Worm (Caenorhabditis elegans) whole organism, young adult: ENCODE results near the gene gakh-1.

Experiments
- B0019.2 ChIP-seq: fragments of 200-800 bp; sonication (Bioruptor generic); conservative IDR thresholded peaks from 2 replicates; pipeline ENCODE4 v1.3.6; 2022; ENCODE audit warnings: missing genetic modification reagents, missing genetic modification characterization, missing compliant biosample characterization
- B0336.3 ChIP-seq: fragments of 200-800 bp; sonication (Bioruptor generic); IDR thresholded peaks from 2 replicates; pipeline ENCODE4 v1.3.6; 2022; ENCODE audit warnings: missing genetic modification characterization, missing compliant biosample characterization
- C06A6.2 ChIP-seq: fragments of 200-800 bp; sonication (Bioruptor generic); conservative IDR thresholded peaks from 2 replicates; pipeline ENCODE4 v1.3.6; 2022; ENCODE audit warnings: missing genetic modification characterization, missing compliant biosample characterization
- F33H1.4 ChIP-seq: fragments of 200-800 bp; sonication (Bioruptor generic); IDR thresholded peaks from 2 replicates; pipeline ENCODE4 v1.3.6; 2022; ENCODE audit warnings: missing genetic modification reagents, missing genetic modification characterization, missing compliant biosample characterization
- F49E8.2 ChIP-seq: sonication (generic microtip); optimal IDR thresholded peaks from 3 replicates; lab custom pipeline; 2017; ENCODE audit warnings: missing genetic modification characterization, mild to moderate bottlenecking, missing compliant biosample characterization, antibody characterized with exemption, moderate library complexity; ENCODE audit not compliant: insufficient read depth
- K11D2.4 ChIP-seq: fragments of 200-800 bp; sonication (Bioruptor generic); IDR thresholded peaks from 2 replicates; pipeline ENCODE4 v1.3.6; 2022; ENCODE audit warnings: missing genetic modification reagents, missing genetic modification characterization, missing compliant biosample characterization
- K12H6.12 ChIP-seq: fragments of 200-800 bp; sonication (Bioruptor generic); optimal IDR thresholded peaks from 2 replicates; lab custom pipeline; 2018; ENCODE audit warnings: mild to moderate bottlenecking, missing genetic modification characterization, missing compliant biosample characterization
- T07F8.4 ChIP-seq: sonication (generic microtip); optimal IDR thresholded peaks from 2 replicates; lab custom pipeline; 2016; ENCODE audit warnings: mild to moderate bottlenecking, missing genetic modification characterization, moderate library complexity, missing compliant biosample characterization
- T26A5.8 ChIP-seq: sonication (generic microtip); optimal IDR thresholded peaks from 2 replicates; lab custom pipeline; 2016; ENCODE audit warnings: missing genetic modification characterization, missing compliant biosample characterization
- Y79H2A.3 ChIP-seq: fragments of 200-800 bp; sonication (Bioruptor generic); conservative IDR thresholded peaks from 2 replicates; pipeline ENCODE4 v1.3.6; 2022; ENCODE audit warnings: missing genetic modification reagents, missing genetic modification characterization, missing compliant biosample characterization
- akir-1 ChIP-seq: fragments of 200-800 bp; sonication (Bioruptor generic); optimal IDR thresholded peaks from 2 replicates; lab custom pipeline; 2018; ENCODE audit warnings: mild to moderate bottlenecking, missing genetic modification characterization, moderate library complexity, missing compliant biosample characterization
- ama-1 ChIP-seq, 3 experiments: fragments of 150-350 bp in 1 of 3; sonication (generic microtip) in 2 of 3; optimal IDR thresholded peaks; 2 replicates each; lab custom pipeline; 2014 to 2018; ENCODE audit warnings: missing biosample characterization in 2 of 3, missing genetic modification characterization in 2 of 3, missing genetic modification reagents in 2 of 3
- cebp-1 ChIP-seq, 2 experiments: fragments of 200-800 bp in 1 of 2; sonication (Bioruptor generic) in 1 of 2; sonication (generic microtip) in 1 of 2; IDR thresholded peaks in 1 of 2; optimal IDR thresholded peaks in 1 of 2; 2 replicates each; pipeline versions ENCODE4 v1.3.6 to Lab custom; 2017 to 2022; ENCODE audit warnings: missing compliant biosample characterization in 2 of 2, missing genetic modification characterization in 2 of 2, mild to moderate bottlenecking in 1 of 2, missing genetic modification reagents in 1 of 2, moderate library complexity in 1 of 2
- ceh-27 ChIP-seq: fragments of 200-800 bp; sonication (Bioruptor generic); optimal IDR thresholded peaks from 2 replicates; lab custom pipeline; 2018; ENCODE audit warnings: mild to moderate bottlenecking, missing genetic modification characterization, moderate library complexity, missing compliant biosample characterization
- dpl-1 ChIP-seq: fragments of 150-350 bp; optimal IDR thresholded peaks from 2 replicates; lab custom pipeline; 2014; ENCODE audit warnings: missing biosample characterization, missing genetic modification reagents, missing genetic modification characterization
- efl-1 ChIP-seq: fragments of 150-350 bp; optimal IDR thresholded peaks from 2 replicates; lab custom pipeline; 2014; ENCODE audit warnings: missing biosample characterization, missing genetic modification reagents, missing genetic modification characterization
- egl-44 ChIP-seq: fragments of 200-800 bp; sonication (Bioruptor generic); IDR thresholded peaks from 2 replicates; pipeline ENCODE4 v1.3.6; 2022; ENCODE audit warnings: missing genetic modification reagents, missing genetic modification characterization, missing compliant biosample characterization
- egrh-3 ChIP-seq: fragments of 200-800 bp; sonication (Bioruptor generic); IDR thresholded peaks from 2 replicates; pipeline ENCODE4 v1.3.6; 2022; ENCODE audit warnings: missing genetic modification reagents, missing genetic modification characterization, missing compliant biosample characterization
- gei-17 ChIP-seq: fragments of 200-800 bp; sonication (Bioruptor generic); optimal IDR thresholded peaks from 2 replicates; lab custom pipeline; 2018; ENCODE audit warnings: mild to moderate bottlenecking, missing genetic modification characterization, missing compliant biosample characterization
- hmg-1.2 ChIP-seq: fragments of 200-800 bp; sonication (Bioruptor generic); IDR thresholded peaks from 2 replicates; pipeline ENCODE4 v1.3.6; 2022; ENCODE audit warnings: missing genetic modification reagents, missing genetic modification characterization, missing compliant biosample characterization
- let-526 ChIP-seq: fragments of 200-800 bp; sonication (Bioruptor generic); IDR thresholded peaks from 2 replicates; pipeline ENCODE4 v1.3.6; 2022; ENCODE audit warnings: missing genetic modification reagents, missing genetic modification characterization, missing compliant biosample characterization
- lin-26 ChIP-seq: fragments of 200-800 bp; sonication (Bioruptor generic); IDR thresholded peaks from 2 replicates; pipeline ENCODE4 v1.3.6; 2022; ENCODE audit warnings: missing genetic modification reagents, missing genetic modification characterization, missing compliant biosample characterization
- lsl-1 ChIP-seq: fragments of 200-800 bp; sonication (Bioruptor generic); optimal IDR thresholded peaks from 2 replicates; lab custom pipeline; 2018; ENCODE audit warnings: mild to moderate bottlenecking, missing genetic modification characterization, moderate library complexity, missing compliant biosample characterization
- madf-6 ChIP-seq: fragments of 200-800 bp; sonication (Bioruptor generic); IDR thresholded peaks from 2 replicates; pipeline ENCODE4 v1.3.6; 2022; ENCODE audit warnings: missing genetic modification reagents, missing genetic modification characterization, missing compliant biosample characterization
- mes-4 ChIP-seq: sonication (generic microtip); optimal IDR thresholded peaks from 2 replicates; lab custom pipeline; 2016; ENCODE audit warnings: missing genotype, missing genetic modification characterization, missing compliant biosample characterization
- nfya-2 ChIP-seq: fragments of 200-800 bp; sonication (Bioruptor generic); IDR thresholded peaks from 2 replicates; pipeline ENCODE4 v1.3.6; 2022; ENCODE audit warnings: missing genetic modification reagents, missing genetic modification characterization, missing compliant biosample characterization
- nfyb-1 ChIP-seq: fragments of 200-800 bp; sonication (Bioruptor generic); IDR thresholded peaks from 2 replicates; pipeline ENCODE4 v1.3.6; 2022; ENCODE audit warnings: missing genetic modification reagents, missing genetic modification characterization, missing compliant biosample characterization
- rcor-1 ChIP-seq: fragments of 200-800 bp; sonication (Bioruptor generic); IDR thresholded peaks from 2 replicates; pipeline ENCODE4 v1.3.6; 2022; ENCODE audit warnings: missing genetic modification reagents, missing genetic modification characterization, missing compliant biosample characterization
- repo-1 ChIP-seq: sonication (generic microtip); optimal IDR thresholded peaks from 2 replicates; lab custom pipeline; 2017; ENCODE audit warnings: mild to moderate bottlenecking, missing genetic modification characterization, missing compliant biosample characterization
- sea-2 ChIP-seq: fragments of 200-800 bp; sonication (Bioruptor generic); IDR thresholded peaks from 2 replicates; pipeline ENCODE4 v1.3.6; 2022; ENCODE audit warnings: missing genetic modification characterization, missing compliant biosample characterization
- snpc-3.4 ChIP-seq: sonication (generic microtip); optimal IDR thresholded peaks from 2 replicates; lab custom pipeline; 2017; ENCODE audit warnings: missing genetic modification characterization, mild to moderate bottlenecking, missing compliant biosample characterization, antibody characterized with exemption, moderate library complexity, missing genotype, missing genetic modification reagents
- somi-1 ChIP-seq: fragments of 200-800 bp; sonication (Bioruptor generic); optimal IDR thresholded peaks from 2 replicates; lab custom pipeline; 2018; ENCODE audit warnings: mild to moderate bottlenecking, missing genetic modification characterization, missing compliant biosample characterization
- tbx-9 ChIP-seq: sonication (generic microtip); optimal IDR thresholded peaks from 2 replicates; lab custom pipeline; 2016; ENCODE audit warnings: borderline replicate concordance, missing genetic modification characterization, inconsistent platforms, missing compliant biosample characterization
- xnd-1 ChIP-seq: sonication (generic microtip); optimal IDR thresholded peaks from 2 replicates; lab custom pipeline; 2016; ENCODE audit warnings: missing genotype, missing genetic modification reagents, missing genetic modification characterization, missing compliant biosample characterization

Gene gakh-1

DNA sequence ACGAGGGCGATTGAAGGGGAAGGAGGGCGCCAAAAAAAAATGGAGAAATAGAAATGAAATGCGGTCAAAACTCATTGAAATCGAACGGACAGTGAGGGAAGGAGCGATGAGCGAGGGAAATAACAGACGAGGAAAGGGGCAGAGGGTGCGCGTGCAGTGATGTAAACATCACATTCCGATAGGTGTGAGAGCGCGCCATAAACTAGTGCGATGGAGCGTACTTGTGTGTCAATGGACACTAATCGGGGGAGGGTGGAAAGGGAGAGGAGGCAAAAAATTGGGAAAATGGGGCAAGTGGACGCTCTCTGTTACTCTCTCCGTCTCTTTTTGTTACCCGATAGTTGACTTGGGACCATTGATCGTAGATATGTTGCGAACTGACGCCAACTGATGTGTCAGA, 18.4 kb upstream of the gakh-1 start (continued):
- TF ChIP-seq hmg-1.2 (GFP tag; lab: Robert Waterston, UW) (peak; percentile 40; the same call in 1 of the 2 replicates), mes-4 (no peak), lin-26 (GFP tag; lab: Robert Waterston, UW) (no peak; the same call in 1 of the 2 replicates), somi-1 (GFP tag; lab: Kevin White, UChicago) (no peak), egrh-3 (peak; percentile 33; the same call in 1 of the 2 replicates), F33H1.4 (no peak), C06A6.2 (GFP tag; lab: Robert Waterston, UW) (no peak), cebp-1 (GFP tag; IDR thresholded peaks at IDR 0.05; lab: Robert Waterston, UW) (no peak), cebp-1 (tag; optimal IDR thresholded peaks at IDR 0.05; lab: Kevin White, UChicago) (no peak), ceh-27 (peak; percentile 70), repo-1 (tag; lab: Kevin White, UChicago) (no peak), B0336.3 (GFP tag; lab: Robert Waterston, UW) (no peak), B0019.2 (no peak), lsl-1 (GFP tag; lab: Kevin White, UChicago) (no peak), gei-17 (no peak), tbx-9 (tag; lab: Kevin White, UChicago) (no peak), rcor-1 (no peak), akir-1 (GFP tag; lab: Kevin White, UChicago) (no peak), T26A5.8 (tag; lab: Kevin White, UChicago) (no peak), K11D2.4 (GFP tag; lab: Robert Waterston, UW) (0 out of 2 replicates have a peak, but pooled peaks have one; percentile 21), nfyb-1 (GFP tag; lab: Robert Waterston, UW) (no peak), let-526 (GFP tag; lab: Robert Waterston, UW) (no peak)

DNA sequence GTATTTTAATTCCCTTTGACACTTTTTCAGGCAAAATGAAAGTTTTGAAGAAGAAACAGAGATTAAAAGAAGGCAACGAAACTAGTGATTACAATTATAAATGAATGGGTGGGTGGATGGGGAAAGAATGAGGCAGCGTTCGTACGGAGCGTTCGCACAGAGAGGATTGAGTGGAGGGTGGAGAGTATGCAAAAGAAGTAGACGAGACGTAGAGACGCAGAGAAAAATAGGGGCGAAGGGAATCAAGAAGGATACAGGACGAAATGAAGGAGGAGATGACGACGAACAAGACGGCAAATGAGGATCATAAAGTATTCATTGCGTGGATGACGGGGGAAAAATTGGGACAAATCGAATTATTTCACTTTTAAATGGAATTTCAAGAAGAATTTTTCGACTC, 17.6 kb upstream of the gakh-1 start:
- TF ChIP-seq T07F8.4 (tag; lab: Kevin White, UChicago) (no peak), snpc-3.4 (tag; lab: Kevin White, UChicago) (no peak), K12H6.12 (peak; percentile 4), hmg-1.2 (GFP tag; lab: Robert Waterston, UW) (peak; percentile 50; the same call in 1 of the 2 replicates), madf-6 (no peak)

DNA sequence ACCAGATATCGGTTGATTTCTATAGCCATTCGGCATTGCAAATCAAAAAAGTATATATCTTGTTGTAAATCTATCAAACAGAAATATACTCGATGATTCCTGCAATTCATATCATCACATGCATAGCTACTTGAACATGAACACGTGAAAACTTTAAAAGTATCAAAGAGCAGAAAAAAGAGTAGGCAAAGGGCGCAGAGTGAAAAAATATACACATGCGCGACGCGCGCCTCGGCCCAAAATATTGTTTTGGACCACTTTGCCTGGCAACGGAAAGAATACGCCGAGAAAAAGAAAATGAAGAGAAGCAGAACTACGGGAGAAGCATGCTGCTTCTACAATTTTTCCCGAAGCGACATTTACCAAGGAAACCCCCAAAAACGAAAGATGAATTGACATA, 11.7 kb upstream of the gakh-1 start, which contains the start of gene C54H2.4:
C54H2.4 (minus strand) TSS at position 101 of the 400 bp plus-strand sequence.
- TF ChIP-seq K12H6.12 (no peak), F49E8.2 (tag; lab: Kevin White, UChicago) (no peak), xnd-1 (tag; lab: Kevin White, UChicago) (no peak), dpl-1 (GFP tag; lab: Kevin White, UChicago) (no peak), ama-1 (optimal IDR thresholded peaks at IDR 0.05; lab: Kevin White, UChicago) (no peak), ama-1 (GFP tag; optimal IDR thresholded peaks at IDR 0.05; lab: Kevin White, UChicago) (no peak), efl-1 (GFP tag; lab: Kevin White, UChicago) (no peak), nfya-2 (no peak), Y79H2A.3 (GFP tag; lab: Robert Waterston, UW) (no peak), sea-2 (GFP tag; lab: Robert Waterston, UW) (no peak), egl-44 (no peak)
